Fruit fly (Drosophila melanogaster) whole organism, wandering third instar larva: ENCODE measurements around the gene Gr9a.

ENCODE experiments used
- Dfd ChIP-seq: fragments of >200 bp; optimal IDR thresholded peaks from 2 replicates; lab custom pipeline; 2017; ENCODE audit warnings: missing biosample characterization, missing genetic modification characterization
- OdsH ChIP-seq: fragments of 200-800 bp; sonication (Bioruptor generic); optimal IDR thresholded peaks from 2 replicates; lab custom pipeline; 2016; ENCODE audit warnings: missing biosample characterization, mild to moderate bottlenecking, missing genetic modification characterization
- Sp1 ChIP-seq: fragments of 200-800 bp; sonication (Bioruptor generic); optimal IDR thresholded peaks from 3 replicates; lab custom pipeline; 2019; ENCODE audit warnings: missing biosample characterization, mild to moderate bottlenecking, missing genetic modification characterization, moderate library complexity
- fru ChIP-seq: fragments of 200-800 bp; sonication (Bioruptor generic); optimal IDR thresholded peaks from 3 replicates; lab custom pipeline; 2016; ENCODE audit warnings: missing biosample characterization, mild to moderate bottlenecking, missing genetic modification characterization
- h ChIP-seq: fragments of 200-800 bp; sonication (Bioruptor generic); optimal IDR thresholded peaks from 3 replicates; lab custom pipeline; 2016; ENCODE audit warnings: missing biosample characterization, mild to moderate bottlenecking, missing genetic modification characterization
- pan ChIP-seq: fragments of >200 bp; optimal IDR thresholded peaks from 2 replicates; lab custom pipeline; 2017
- psq ChIP-seq: fragments of 200-800 bp; sonication (Bioruptor generic); optimal IDR thresholded peaks from 3 replicates; lab custom pipeline; 2017; ENCODE audit warnings: missing biosample characterization, mild to moderate bottlenecking, missing genetic modification characterization, moderate library complexity
- rgr ChIP-seq: fragments of 200-800 bp; sonication (Bioruptor generic); optimal IDR thresholded peaks from 3 replicates; lab custom pipeline; 2016; ENCODE audit warnings: missing biosample characterization, mild to moderate bottlenecking, missing genetic modification characterization

DNA sequence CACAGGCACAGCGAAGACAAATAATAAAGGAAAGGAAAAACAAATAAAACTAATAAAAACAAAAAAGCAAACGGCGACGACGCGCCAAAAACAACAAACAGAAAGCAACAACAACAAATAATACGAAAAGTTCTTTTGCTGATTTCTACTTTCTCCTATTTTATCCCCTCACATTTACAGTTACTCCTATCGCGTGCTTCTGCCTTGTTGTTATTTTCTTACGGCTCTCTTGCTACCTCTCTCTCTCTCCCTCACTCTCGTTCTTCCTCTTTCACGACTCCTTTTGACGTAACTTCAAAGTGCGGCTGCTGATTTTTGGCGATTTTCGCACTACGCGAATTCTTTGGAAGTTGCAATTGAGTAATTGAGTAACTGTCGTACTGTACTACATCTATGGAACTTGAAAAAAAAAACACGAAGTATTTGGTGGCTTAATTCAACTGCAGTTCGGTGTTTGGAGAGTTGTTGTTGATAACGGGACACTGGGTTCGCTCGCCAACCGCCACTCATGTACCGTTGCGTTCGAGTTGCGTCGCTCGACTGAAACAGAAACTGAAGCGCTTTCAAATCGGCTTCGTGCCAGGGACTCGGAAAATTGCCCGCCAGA is 9.0 kb downstream of the Gr9a start, which contains the start of gene CG15312:
- TF ChIP-seq pan (lab: Kevin White, UChicago) (no peak), Sp1 (no peak), Dfd (GFP tag; lab: Kevin White, UChicago) (no peak), OdsH (no peak), fru (no peak), psq (GFP tag; lab: Kevin White, UChicago) (no peak), h (no peak), rgr (GFP tag; lab: Kevin White, UChicago) (no peak)
